Fruit fly (Drosophila melanogaster): ENCODE measurements around the gene CG8188.

dm6 chrX:17693981-17694872, 8.6 kb downstream of the CG8188 start:
- no peak for TF ChIP-seq CTCF (optimal IDR thresholded peaks at IDR 0.05)
- TF ChIP-seq CG8478 (optimal IDR thresholded peaks at IDR 0.05), result no peak

Data from S2 (cell line).